Fruit fly (Drosophila melanogaster): ENCODE data around the gene CG32939.

DNA sequence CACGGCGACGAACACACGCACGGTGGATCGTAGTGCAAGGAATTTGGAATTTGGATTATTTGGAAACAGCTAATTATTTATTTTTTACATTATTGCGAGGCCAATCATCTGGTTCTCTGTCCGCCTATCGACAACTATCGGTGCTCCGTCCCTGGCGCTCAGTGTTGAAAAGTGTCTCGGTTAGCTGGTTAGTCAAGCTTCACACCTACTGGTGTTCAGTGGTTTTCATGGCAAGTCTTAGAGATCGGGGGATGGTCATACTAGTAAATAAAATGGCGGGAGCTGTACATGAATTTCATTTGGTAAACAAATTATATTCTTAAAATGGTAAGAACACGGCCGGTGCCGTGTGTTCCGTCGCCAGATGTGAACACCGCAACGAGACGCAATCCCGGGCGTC is 18.0 kb downstream of the CG32939 start, which contains the start of the genes trbd and dmt:
- TF ChIP-seq h (optimal IDR thresholded peaks at IDR 0.05) (no peak), insv (optimal IDR thresholded peaks at IDR 0.05) (no peak), Sin3A (optimal IDR thresholded peaks at IDR 0.05) (no peak), psq (optimal IDR thresholded peaks at IDR 0.05) (no peak)

All from Kc167 (cell line).